Worm (Caenorhabditis elegans): ENCODE measurements around the gene uev-2.

uev-2 gene

DNA sequence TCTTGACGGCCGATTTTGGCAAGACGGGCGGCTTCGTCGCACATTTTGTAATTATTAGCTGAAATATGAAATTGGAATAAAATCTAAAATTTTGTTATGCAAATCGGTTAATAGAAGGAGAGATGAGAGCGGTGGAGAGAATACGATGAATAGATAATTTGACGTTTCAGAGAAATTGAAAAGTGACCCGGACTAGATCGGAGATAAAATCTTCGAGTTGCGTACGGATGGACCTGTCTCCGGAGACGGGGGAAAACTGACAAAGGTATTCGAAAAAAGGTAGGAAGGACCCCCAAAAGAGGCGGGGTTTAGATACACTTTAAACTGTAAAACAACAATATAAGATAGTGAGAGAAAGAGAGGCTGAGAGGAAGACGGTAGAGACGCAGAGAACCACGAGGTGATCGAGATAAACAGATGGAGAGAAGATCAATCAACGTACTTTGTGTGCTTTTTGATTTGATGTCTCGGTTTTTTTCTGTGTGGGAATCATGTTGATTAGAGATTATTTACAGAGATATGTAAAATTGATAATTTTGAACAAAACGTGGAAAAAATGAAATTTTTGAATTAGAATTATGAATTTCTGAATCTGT lies 30.8 kb upstream of the uev-2 start, which contains the start of gene F09F7.6 (continued):
- TF ChIP-seq nhr-28 (tag; optimal IDR thresholded peaks at IDR 0.05) (peak; percentile 82), saeg-2 (GFP tag; IDR thresholded peaks at IDR 0.05) (no peak), unc-130 (GFP tag; optimal IDR thresholded peaks at IDR 0.05) (no peak)

DNA sequence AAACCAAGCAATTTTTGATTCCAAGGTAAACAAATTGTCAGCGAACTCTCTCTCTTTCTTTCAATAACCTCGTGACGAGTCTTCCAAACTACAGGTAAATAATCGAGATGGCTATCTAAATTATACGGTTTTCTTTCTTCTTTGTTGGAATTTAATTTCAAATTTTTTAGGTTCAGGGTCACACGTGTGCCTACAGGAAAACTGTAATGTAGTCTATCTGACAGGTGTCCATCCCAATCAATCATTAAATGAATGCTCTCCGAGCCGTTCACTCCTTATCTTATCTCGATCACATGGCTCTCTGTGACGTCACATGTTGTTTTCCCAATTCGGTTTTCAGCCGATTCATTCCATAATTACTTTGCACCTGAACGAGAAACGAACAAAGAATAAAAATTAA lies 29.8 kb upstream of the uev-2 start:
- peak; percentile 27 for TF ChIP-seq nhr-48 (tag; optimal IDR thresholded peaks at IDR 0.05)
- TF ChIP-seq ceh-82 (tag; optimal IDR thresholded peaks at IDR 0.05) = no peak
- no peak for TF ChIP-seq nhr-237 (tag; optimal IDR thresholded peaks at IDR 0.05)
- peak; percentile 64 for TF ChIP-seq nhr-102 (tag; optimal IDR thresholded peaks at IDR 0.05)
- TF ChIP-seq daf-16 (GFP tag; optimal IDR thresholded peaks at IDR 0.05) = peak in 1 of 2 experiments; percentile 91
- peak; percentile 92 for TF ChIP-seq daf-16 (tag; optimal IDR thresholded peaks at IDR 0.05)
- TF ChIP-seq mep-1 (tag; optimal IDR thresholded peaks at IDR 0.05) = peak; percentile 40
- no peak for TF ChIP-seq F49E8.2 (tag; optimal IDR thresholded peaks at IDR 0.05; ENCODE audit: borderline replicate concordance)
- peak; percentile 80; the same call in 1 of the 2 replicates for TF ChIP-seq mdt-29 (GFP tag; IDR thresholded peaks at IDR 0.05)
- TF ChIP-seq nhr-77 (tag; optimal IDR thresholded peaks at IDR 0.05) = peak; percentile 55
- TF ChIP-seq dve-1 (tag; optimal IDR thresholded peaks at IDR 0.05; ENCODE audit: insufficient read depth) = peak; percentile 93
- TF ChIP-seq tra-1 (GFP tag; IDR thresholded peaks at IDR 0.05) = peak; percentile 72
- TF ChIP-seq hlh-30 (tag; optimal IDR thresholded peaks at IDR 0.05; ENCODE audit: insufficient read depth) = peak; percentile 44
- TF ChIP-seq dmd-6 (GFP tag; IDR thresholded peaks at IDR 0.05) = peak; percentile 89
- peak in 1 of 2 experiments; percentile 29 for TF ChIP-seq lsy-2 (tag; optimal IDR thresholded peaks at IDR 0.05)
- TF ChIP-seq lin-1 (GFP tag; IDR thresholded peaks at IDR 0.05) = peak; percentile 71; the same call in 1 of the 2 replicates
- peak; percentile 5 to 26 for TF ChIP-seq unc-62 (GFP tag; optimal IDR thresholded peaks at IDR 0.05 in 1 of 2)
- no peak for TF ChIP-seq unc-62 (tag; optimal IDR thresholded peaks at IDR 0.05)
- no peak for TF ChIP-seq nhr-25 (tag; optimal IDR thresholded peaks at IDR 0.05; ENCODE audit: borderline replicate concordance, insufficient read depth)
- TF ChIP-seq aly-2 (tag; optimal IDR thresholded peaks at IDR 0.05) = no peak
- TF ChIP-seq mdl-1 (tag; optimal IDR thresholded peaks at IDR 0.05) = peak in 1 of 2 experiments; percentile 5
- TF ChIP-seq ceh-20 (GFP tag; IDR thresholded peaks at IDR 0.05) = peak; percentile 31; the same call in 1 of the 2 replicates
- TF ChIP-seq snpc-1.2 (GFP tag; IDR thresholded peaks at IDR 0.05) = no peak
- TF ChIP-seq nhr-28 (tag; optimal IDR thresholded peaks at IDR 0.05) = peak; percentile 70
- TF ChIP-seq php-3 (GFP tag; IDR thresholded peaks at IDR 0.05) = peak; percentile 84
- TF ChIP-seq hlh-11 (tag; optimal IDR thresholded peaks at IDR 0.05) = peak; percentile 77
- 0 out of 2 replicates have a peak, but pooled peaks have one; percentile 42 for TF ChIP-seq Y75B8A.6 (GFP tag; IDR thresholded peaks at IDR 0.05)
- peak; percentile 16 for TF ChIP-seq mes-2 (tag; optimal IDR thresholded peaks at IDR 0.05; ENCODE audit: poor library complexity, severe bottlenecking)
- TF ChIP-seq lin-38 (GFP tag; IDR thresholded peaks at IDR 0.05) = peak; percentile 28; the same call in 1 of the 2 replicates
- TF ChIP-seq pha-4 (GFP tag; IDR thresholded peaks at IDR 0.05) = 0 out of 2 replicates have a peak, but pooled peaks have one; percentile 23
- TF ChIP-seq pha-4 (tag; optimal IDR thresholded peaks at IDR 0.05) = no peak
- TF ChIP-seq nhr-42 (GFP tag; IDR thresholded peaks at IDR 0.05) = 0 out of 2 replicates have a peak, but pooled peaks have one; percentile 13

DNA sequence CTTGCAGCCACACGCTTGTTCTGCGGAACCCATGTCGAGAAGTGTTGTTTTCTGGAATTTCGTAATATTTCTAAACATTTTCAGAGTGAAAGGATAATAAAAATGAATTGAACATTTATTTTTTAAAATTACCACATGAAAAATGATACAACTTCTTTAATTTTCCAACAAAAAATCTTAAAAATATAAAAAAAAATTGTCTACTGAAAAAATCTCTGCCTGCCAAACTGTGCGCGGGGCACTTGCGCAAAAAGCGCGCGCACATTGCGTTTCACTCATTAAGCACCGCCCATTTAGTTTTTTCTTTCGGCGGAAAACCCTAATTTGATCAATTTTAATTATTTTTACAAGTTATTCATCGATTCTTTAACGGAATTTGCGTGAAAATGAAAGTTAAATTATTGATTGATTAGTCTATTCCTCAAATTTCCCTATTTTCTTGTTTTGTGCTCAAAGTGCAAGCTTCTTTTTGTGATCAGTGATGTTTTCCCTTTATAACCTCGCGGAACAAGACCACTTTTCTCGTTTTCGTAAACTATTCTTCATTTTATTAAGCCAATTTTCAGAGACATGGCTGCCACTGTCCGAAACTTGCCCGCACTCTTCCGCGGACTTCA lies 27.9 kb upstream of the uev-2 start, which contains the start of the genes nmad-1 and hach-1:
Gene nmad-1 (minus strand): TSS at position 51 of the 617 bp plus-strand sequence.
Gene hach-1 (plus strand): TSS at position 567 of the 617 bp plus-strand sequence.
- TF ChIP-seq ztf-7 (tag; optimal IDR thresholded peaks at IDR 0.05) (no peak), jun-1 (tag; optimal IDR thresholded peaks at IDR 0.05) (no peak), T20F7.1 (GFP tag; optimal IDR thresholded peaks at IDR 0.05) (peak; percentile 64), nhr-11 (tag; optimal IDR thresholded peaks at IDR 0.05) (no peak), daf-19 (GFP tag; conservative IDR thresholded peaks at IDR 0.05) (0 out of 2 replicates have a peak, but pooled peaks have one; percentile 48), dpl-1 (GFP tag; optimal IDR thresholded peaks at IDR 0.05) (peak; percentile 76), mes-2 (tag; optimal IDR thresholded peaks at IDR 0.05; ENCODE audit: poor library complexity, severe bottlenecking) (peak; percentile 95), mdt-29 (GFP tag; IDR thresholded peaks at IDR 0.05) (no peak), lin-15B (tag; optimal IDR thresholded peaks at IDR 0.05) (no peak), aly-2 (tag; optimal IDR thresholded peaks at IDR 0.05) (no peak), Y48G9A.11 (GFP tag; IDR thresholded peaks at IDR 0.05) (no peak), sdz-12 (GFP tag; optimal IDR thresholded peaks at IDR 0.05) (no peak), ama-1 (optimal IDR thresholded peaks at IDR 0.05) (no peak), ceh-28 (tag; optimal IDR thresholded peaks at IDR 0.05) (peak; percentile 34), fos-1 (tag; optimal IDR thresholded peaks at IDR 0.05) (no peak), duxl-1 (tag; optimal IDR thresholded peaks at IDR 0.05; ENCODE audit: poor library complexity) (peak; percentile 89), daf-8 (GFP tag; IDR thresholded peaks at IDR 0.05) (no peak)
